Worm (Caenorhabditis elegans) whole organism, young adult: ENCODE results near the gene asb-1.

Experiments
- B0035.1 ChIP-seq: sonication (generic microtip); optimal IDR thresholded peaks from 2 replicates; lab custom pipeline; 2016; ENCODE audit warnings: missing genetic modification characterization, mild to moderate bottlenecking, missing compliant biosample characterization, missing genotype, missing genetic modification reagents
- C17E4.6 ChIP-seq: fragments of 200-800 bp; sonication (Bioruptor generic); IDR thresholded peaks from 2 replicates; pipeline ENCODE4 v1.3.6; 2022; ENCODE audit warnings: missing genetic modification reagents, missing genetic modification characterization, missing compliant biosample characterization
- F10E7.11 ChIP-seq: sonication (generic microtip); optimal IDR thresholded peaks from 2 replicates; lab custom pipeline; 2017; ENCODE audit warnings: mild to moderate bottlenecking, missing genetic modification characterization, moderate library complexity, missing compliant biosample characterization
- F23B12.7 ChIP-seq: sonication (generic microtip); optimal IDR thresholded peaks from 2 replicates; lab custom pipeline; 2017; ENCODE audit warnings: missing genetic modification characterization, mild to moderate bottlenecking, missing compliant biosample characterization, antibody characterized with exemption, moderate library complexity; ENCODE audit not compliant: insufficient read depth
- F33H1.4 ChIP-seq: fragments of 200-800 bp; sonication (Bioruptor generic); IDR thresholded peaks from 2 replicates; pipeline ENCODE4 v1.3.6; 2022; ENCODE audit warnings: missing genetic modification reagents, missing genetic modification characterization, missing compliant biosample characterization
- F49E8.2 ChIP-seq: sonication (generic microtip); optimal IDR thresholded peaks from 3 replicates; lab custom pipeline; 2017; ENCODE audit warnings: missing genetic modification characterization, mild to moderate bottlenecking, missing compliant biosample characterization, antibody characterized with exemption, moderate library complexity; ENCODE audit not compliant: insufficient read depth
- Y67H2A.10 ChIP-seq: fragments of 200-800 bp; sonication (Bioruptor generic); conservative IDR thresholded peaks from 2 replicates; pipeline ENCODE4 v1.3.6; 2022; ENCODE audit warnings: missing genetic modification reagents, missing genetic modification characterization, missing compliant biosample characterization
- Y79H2A.3 ChIP-seq: fragments of 200-800 bp; sonication (Bioruptor generic); conservative IDR thresholded peaks from 2 replicates; pipeline ENCODE4 v1.3.6; 2022; ENCODE audit warnings: missing genetic modification reagents, missing genetic modification characterization, missing compliant biosample characterization
- akir-1 ChIP-seq: fragments of 200-800 bp; sonication (Bioruptor generic); optimal IDR thresholded peaks from 2 replicates; lab custom pipeline; 2018; ENCODE audit warnings: mild to moderate bottlenecking, missing genetic modification characterization, moderate library complexity, missing compliant biosample characterization
- atf-7 ChIP-seq: sonication (generic microtip); optimal IDR thresholded peaks from 2 replicates; lab custom pipeline; 2017; ENCODE audit warnings: mild to moderate bottlenecking, missing genetic modification characterization, missing compliant biosample characterization
- cebp-1 ChIP-seq, 2 experiments: fragments of 200-800 bp in 1 of 2; sonication (Bioruptor generic) in 1 of 2; sonication (generic microtip) in 1 of 2; IDR thresholded peaks in 1 of 2; optimal IDR thresholded peaks in 1 of 2; 2 replicates each; pipeline versions ENCODE4 v1.3.6 to Lab custom; 2017 to 2022; ENCODE audit warnings: missing compliant biosample characterization in 2 of 2, missing genetic modification characterization in 2 of 2, mild to moderate bottlenecking in 1 of 2, missing genetic modification reagents in 1 of 2, moderate library complexity in 1 of 2
- ceh-100 ChIP-seq: fragments of 200-800 bp; sonication (Bioruptor generic); IDR thresholded peaks from 2 replicates; pipeline ENCODE4 v1.3.6; 2022; ENCODE audit warnings: missing genetic modification reagents, missing genetic modification characterization, missing compliant biosample characterization
- ceh-27 ChIP-seq: fragments of 200-800 bp; sonication (Bioruptor generic); optimal IDR thresholded peaks from 2 replicates; lab custom pipeline; 2018; ENCODE audit warnings: mild to moderate bottlenecking, missing genetic modification characterization, moderate library complexity, missing compliant biosample characterization
- egl-18 ChIP-seq: fragments of 200-800 bp; sonication (Bioruptor generic); IDR thresholded peaks from 2 replicates; pipeline ENCODE4 v1.3.6; 2022; ENCODE audit warnings: missing genetic modification reagents, missing genetic modification characterization, missing compliant biosample characterization
- egl-44 ChIP-seq: fragments of 200-800 bp; sonication (Bioruptor generic); IDR thresholded peaks from 2 replicates; pipeline ENCODE4 v1.3.6; 2022; ENCODE audit warnings: missing genetic modification reagents, missing genetic modification characterization, missing compliant biosample characterization
- hmg-20 ChIP-seq: fragments of 200-800 bp; sonication (Bioruptor generic); IDR thresholded peaks from 2 replicates; pipeline ENCODE4 v1.3.6; 2022; ENCODE audit warnings: missing genetic modification reagents, missing genetic modification characterization, missing compliant biosample characterization
- hsf-1 ChIP-seq: fragments of 200-800 bp; sonication (Bioruptor generic); IDR thresholded peaks from 2 replicates; pipeline ENCODE4 v1.3.6; 2022; ENCODE audit warnings: missing genetic modification reagents, missing genetic modification characterization, missing compliant biosample characterization
- lag-1 ChIP-seq: fragments of 200-800 bp; sonication (Bioruptor generic); IDR thresholded peaks from 2 replicates; pipeline ENCODE4 v1.3.6; 2022; ENCODE audit warnings: missing genetic modification reagents, missing genetic modification characterization, missing compliant biosample characterization
- let-607 ChIP-seq, 2 experiments: fragments of 200-800 bp in 1 of 2; sonication (Bioruptor generic) in 1 of 2; sonication (generic microtip) in 1 of 2; optimal IDR thresholded peaks; 2 replicates each; lab custom pipeline; 2016 to 2018; ENCODE audit warnings: mild to moderate bottlenecking in 2 of 2, missing compliant biosample characterization in 2 of 2, missing genetic modification characterization in 2 of 2, moderate library complexity in 2 of 2, missing genotype in 1 of 2
- lin-26 ChIP-seq: fragments of 200-800 bp; sonication (Bioruptor generic); IDR thresholded peaks from 2 replicates; pipeline ENCODE4 v1.3.6; 2022; ENCODE audit warnings: missing genetic modification reagents, missing genetic modification characterization, missing compliant biosample characterization
- lin-40 ChIP-seq: sonication (generic microtip); optimal IDR thresholded peaks from 2 replicates; lab custom pipeline; 2016; ENCODE audit warnings: missing genetic modification characterization, mild to moderate bottlenecking, missing compliant biosample characterization, missing genotype, missing genetic modification reagents
- madf-10 ChIP-seq: sonication (generic microtip); optimal IDR thresholded peaks from 2 replicates; lab custom pipeline; 2016; ENCODE audit warnings: mild to moderate bottlenecking, missing genetic modification characterization, missing compliant biosample characterization
- madf-3 ChIP-seq: fragments of 200-800 bp; sonication (Bioruptor generic); IDR thresholded peaks from 2 replicates; pipeline ENCODE4 v1.3.6; 2022; ENCODE audit warnings: missing genetic modification reagents, missing genetic modification characterization, missing compliant biosample characterization
- mcd-1 ChIP-seq: fragments of 200-800 bp; sonication (Bioruptor generic); IDR thresholded peaks from 2 replicates; pipeline ENCODE4 v1.3.6; 2022; ENCODE audit warnings: missing genetic modification reagents, missing genetic modification characterization, missing compliant biosample characterization
- nhr-179 ChIP-seq: sonication (generic microtip); optimal IDR thresholded peaks from 2 replicates; lab custom pipeline; 2016; ENCODE audit warnings: mild to moderate bottlenecking, missing genetic modification characterization, missing compliant biosample characterization
- nhr-90 ChIP-seq: sonication (generic microtip); optimal IDR thresholded peaks from 2 replicates; lab custom pipeline; 2016; ENCODE audit warnings: missing genotype, mild to moderate bottlenecking, missing genetic modification characterization, missing compliant biosample characterization
- pbrm-1 ChIP-seq: fragments of 200-800 bp; sonication (Bioruptor generic); IDR thresholded peaks from 2 replicates; pipeline ENCODE4 v1.3.6; 2022; ENCODE audit warnings: missing genetic modification reagents, missing genetic modification characterization, missing compliant biosample characterization
- pha-4 ChIP-seq: fragments of 150-350 bp; sonication (generic microtip); optimal IDR thresholded peaks from 2 replicates; lab custom pipeline; 2014; ENCODE audit warnings: missing biosample characterization, missing genetic modification reagents, missing genetic modification characterization
- rpc-1 ChIP-seq, 2 experiments: fragments of 150-350 bp in 1 of 2; sonication (generic microtip) in 1 of 2; optimal IDR thresholded peaks; 2 replicates each; lab custom pipeline; 2014 to 2018; ENCODE audit warnings: missing biosample characterization in 1 of 2, missing genetic modification characterization in 1 of 2, missing genetic modification reagents in 1 of 2, missing genotype in 1 of 2
- sea-2 ChIP-seq: fragments of 200-800 bp; sonication (Bioruptor generic); IDR thresholded peaks from 2 replicates; pipeline ENCODE4 v1.3.6; 2022; ENCODE audit warnings: missing genetic modification characterization, missing compliant biosample characterization
- snpc-1.1 ChIP-seq: sonication (generic microtip); optimal IDR thresholded peaks from 2 replicates; lab custom pipeline; 2017; ENCODE audit warnings: missing genetic modification characterization, mild to moderate bottlenecking, missing compliant biosample characterization, antibody characterized with exemption, moderate library complexity, missing genotype, missing genetic modification reagents; ENCODE audit not compliant: insufficient read depth
- tbx-9 ChIP-seq: sonication (generic microtip); optimal IDR thresholded peaks from 2 replicates; lab custom pipeline; 2016; ENCODE audit warnings: borderline replicate concordance, missing genetic modification characterization, inconsistent platforms, missing compliant biosample characterization
- tlf-1 ChIP-seq: fragments of 200-800 bp; sonication (Bioruptor generic); optimal IDR thresholded peaks from 2 replicates; lab custom pipeline; 2018; ENCODE audit warnings: mild to moderate bottlenecking, missing genetic modification characterization, missing compliant biosample characterization
- zim-3 ChIP-seq: sonication (generic microtip); optimal IDR thresholded peaks from 2 replicates; lab custom pipeline; 2017; ENCODE audit warnings: mild to moderate bottlenecking, missing genetic modification characterization, moderate library complexity, missing compliant biosample characterization
- ztf-18 ChIP-seq: sonication (generic microtip); optimal IDR thresholded peaks from 2 replicates; lab custom pipeline; 2016; ENCODE audit warnings: missing genotype, mild to moderate bottlenecking, missing genetic modification characterization, missing compliant biosample characterization

Gene asb-1

ce11 chrIII:4568455-4568854 is 27.2 kb downstream of the asb-1 start, which contains the start of gene idhg-1 (continued):
- TF ChIP-seq hmg-20 (GFP tag; lab: Robert Waterston, UW) (0 out of 2 replicates have a peak, but pooled peaks have one; percentile 64), madf-3 (GFP tag; lab: Robert Waterston, UW) (no peak), lag-1 (GFP tag; lab: Robert Waterston, UW) (no peak), akir-1 (no peak), Y79H2A.3 (GFP tag; lab: Robert Waterston, UW) (no peak), mcd-1 (peak; percentile 46; the same call in 1 of the 2 replicates), let-607 (tag; optimal IDR thresholded peaks at IDR 0.05; lab: Kevin White, UChicago) (peak in 1 of 2 experiments; percentile 11), madf-10 (tag; lab: Kevin White, UChicago) (peak; percentile 53), F23B12.7 (tag; lab: Kevin White, UChicago) (peak; percentile 19), ztf-18 (peak; percentile 51), tbx-9 (tag; lab: Kevin White, UChicago) (no peak), nhr-179 (tag; lab: Kevin White, UChicago) (no peak), lin-26 (GFP tag; lab: Robert Waterston, UW) (no peak), sea-2 (GFP tag; lab: Robert Waterston, UW) (no peak), Y67H2A.10 (GFP tag; lab: Robert Waterston, UW) (no peak), zim-3 (tag; lab: Kevin White, UChicago) (peak; percentile 7), F10E7.11 (tag; lab: Kevin White, UChicago) (no peak), ceh-27 (peak; percentile 34), rpc-1 (optimal IDR thresholded peaks at IDR 0.05; lab: Kevin White, UChicago) (peak; percentile 55), rpc-1 (tag; optimal IDR thresholded peaks at IDR 0.05; lab: Kevin White, UChicago) (no peak), B0035.1 (peak; percentile 5), F33H1.4 (peak; percentile 59; the same call in 1 of the 2 replicates), pha-4 (tag; lab: Kevin White, UChicago) (no peak), egl-18 (GFP tag; lab: Robert Waterston, UW) (no peak), ceh-100 (GFP tag; lab: Robert Waterston, UW) (peak; percentile 46; the same call in 1 of the 2 replicates), pbrm-1 (peak; percentile 65), cebp-1 (GFP tag; IDR thresholded peaks at IDR 0.05; lab: Robert Waterston, UW) (no peak), cebp-1 (tag; optimal IDR thresholded peaks at IDR 0.05; lab: Kevin White, UChicago) (peak; percentile 71), lin-40 (peak; percentile 51)

- no peak for TF ChIP-seq snpc-1.1 (tag; lab: Kevin White, UChicago)
- no peak for TF ChIP-seq pha-4 (tag; lab: Kevin White, UChicago)
- no peak for TF ChIP-seq nhr-90 (tag; lab: Kevin White, UChicago)
- no peak for TF ChIP-seq C17E4.6
- TF ChIP-seq atf-7 (tag; lab: Kevin White, UChicago) = no peak
- no peak for TF ChIP-seq hsf-1
- TF ChIP-seq egl-44 (GFP tag; lab: Robert Waterston, UW) = no peak
- no peak for TF ChIP-seq tlf-1 (GFP tag; lab: Kevin White, UChicago)
- no peak for TF ChIP-seq ceh-27
- TF ChIP-seq F49E8.2 (tag; lab: Kevin White, UChicago) = no peak
Observed at ce11 chrIII:4568030-4568429, 27.6 kb downstream of the asb-1 start, which contains the start of gene mlcd-1. mlcd-1 (minus strand) TSS chrIII:4568130.
